Worm (Caenorhabditis elegans) whole organism, L4 larva: ENCODE data around the gene frm-7.

Source experiments
- D1046.2 ChIP-seq: fragments of 200-800 bp; sonication (Bioruptor generic); IDR thresholded peaks from 2 replicates; pipeline ENCODE4 v1.3.6; 2022; ENCODE audit warnings: missing genetic modification characterization, missing compliant biosample characterization
- F10B5.3 ChIP-seq: sonication (generic microtip); optimal IDR thresholded peaks from 2 replicates; lab custom pipeline; 2016; ENCODE audit warnings: mild to moderate bottlenecking, missing genetic modification characterization, missing compliant biosample characterization
- Y5F2A.4 ChIP-seq: fragments of 200-800 bp; sonication (Bioruptor generic); optimal IDR thresholded peaks from 2 replicates; lab custom pipeline; 2018; ENCODE audit warnings: mild to moderate bottlenecking, missing genetic modification characterization, missing compliant biosample characterization
- aha-1 ChIP-seq: fragments of 150-350 bp; peaks from one replicate; lab custom pipeline; 2014; ENCODE audit warnings: missing biosample characterization, missing genetic modification characterization
- aly-2 ChIP-seq: sonication (generic microtip); optimal IDR thresholded peaks from 2 replicates; lab custom pipeline; 2018; ENCODE audit warnings: missing biosample characterization, missing genetic modification characterization
- ama-1 ChIP-seq: fragments of 150-350 bp; optimal IDR thresholded peaks from 2 replicates; lab custom pipeline; 2014; ENCODE audit warnings: inconsistent platforms, mixed read lengths
- arid-1 ChIP-seq: fragments of 200-800 bp; sonication (Bioruptor generic); conservative IDR thresholded peaks from 2 replicates; pipeline ENCODE4 v1.3.6; 2022; ENCODE audit warnings: missing genetic modification reagents, missing genetic modification characterization, missing compliant biosample characterization
- ceh-20 ChIP-seq: fragments of 200-800 bp; sonication (Bioruptor generic); IDR thresholded peaks from 2 replicates; pipeline ENCODE4 v1.3.6; 2022; ENCODE audit warnings: missing genetic modification reagents, missing genetic modification characterization, missing compliant biosample characterization
- ceh-28 ChIP-seq: fragments of 150-350 bp; optimal IDR thresholded peaks from 2 replicates; lab custom pipeline; 2014; ENCODE audit warnings: missing biosample characterization, missing genetic modification reagents, missing genetic modification characterization
- ces-1 ChIP-seq: fragments of 150-350 bp; sonication (generic microtip); optimal IDR thresholded peaks from 4 replicates; lab custom pipeline; 2014; ENCODE audit warnings: missing biosample characterization, missing genetic modification reagents, missing genetic modification characterization
- daf-16 ChIP-seq, 3 experiments: sonication (generic microtip); optimal IDR thresholded peaks; 2 replicates each; lab custom pipeline; 2016 to 2017; ENCODE audit warnings: missing genetic modification characterization in 3 of 3, missing genetic modification reagents in 3 of 3, mild to moderate bottlenecking in 2 of 3, missing compliant biosample characterization in 2 of 3, missing biosample characterization in 1 of 3, moderate library complexity in 1 of 3
- daf-19 ChIP-seq: fragments of 200-800 bp; sonication (Bioruptor generic); conservative IDR thresholded peaks from 2 replicates; pipeline ENCODE4 v1.3.6; 2022; ENCODE audit warnings: missing genetic modification characterization, missing compliant biosample characterization
- daf-8 ChIP-seq: fragments of 200-800 bp; sonication (Bioruptor generic); IDR thresholded peaks from 2 replicates; pipeline ENCODE4 v1.3.6; 2022; ENCODE audit warnings: missing genetic modification characterization, missing compliant biosample characterization
- dmd-6 ChIP-seq: fragments of 200-800 bp; sonication (Bioruptor generic); IDR thresholded peaks from 2 replicates; pipeline ENCODE4 v1.3.6; 2022; ENCODE audit warnings: missing genetic modification reagents, missing genetic modification characterization, missing compliant biosample characterization
- dmd-8 ChIP-seq: fragments of 200-800 bp; sonication (Bioruptor generic); IDR thresholded peaks from 2 replicates; pipeline ENCODE4 v1.3.6; 2022; ENCODE audit warnings: missing genetic modification characterization, missing compliant biosample characterization
- dmd-9 ChIP-seq: fragments of 200-800 bp; sonication (Bioruptor generic); IDR thresholded peaks from 2 replicates; pipeline ENCODE4 v1.3.6; 2022; ENCODE audit warnings: missing genetic modification reagents, missing genetic modification characterization, missing compliant biosample characterization
- egl-27 ChIP-seq: sonication (generic microtip); optimal IDR thresholded peaks from 3 replicates; lab custom pipeline; 2017; ENCODE audit warnings: missing biosample characterization, missing genetic modification reagents, missing genetic modification characterization
- egl-43 ChIP-seq: fragments of 200-800 bp; sonication (Bioruptor generic); IDR thresholded peaks from 2 replicates; pipeline ENCODE4 v1.3.6; 2022; ENCODE audit warnings: missing genetic modification reagents, missing genetic modification characterization, missing compliant biosample characterization
- fkh-10 ChIP-seq: fragments of 150-350 bp; optimal IDR thresholded peaks from 2 replicates; lab custom pipeline; 2014; ENCODE audit warnings: missing biosample characterization, missing genetic modification reagents, missing genetic modification characterization
- hif-1 ChIP-seq, 2 experiments: sonication (generic microtip); optimal IDR thresholded peaks; 2 replicates each; lab custom pipeline; 2016 to 2017; ENCODE audit warnings: missing compliant biosample characterization in 2 of 2, missing genetic modification characterization in 2 of 2, missing genetic modification reagents in 2 of 2, missing genotype in 2 of 2, mild to moderate bottlenecking in 1 of 2
- hmg-1.1 ChIP-seq: fragments of 200-800 bp; sonication (Bioruptor generic); IDR thresholded peaks from 2 replicates; pipeline ENCODE4 v1.3.6; 2022; ENCODE audit warnings: missing genetic modification reagents, missing genetic modification characterization, missing compliant biosample characterization
- jun-1 ChIP-seq: fragments of 150-350 bp; optimal IDR thresholded peaks from 2 replicates; lab custom pipeline; 2014; ENCODE audit warnings: missing biosample characterization, missing genetic modification reagents, missing genetic modification characterization
- lim-7 ChIP-seq: fragments of 200-800 bp; sonication (Bioruptor generic); IDR thresholded peaks from 2 replicates; pipeline ENCODE4 v1.3.6; 2022; ENCODE audit warnings: missing genetic modification characterization, missing compliant biosample characterization
- lin-15B ChIP-seq: fragments of 150-350 bp; sonication (generic microtip); optimal IDR thresholded peaks from 3 replicates; lab custom pipeline; 2014; ENCODE audit warnings: missing biosample characterization, missing genetic modification characterization
- lin-38 ChIP-seq: fragments of 200-800 bp; sonication (Bioruptor generic); IDR thresholded peaks from 2 replicates; pipeline ENCODE4 v1.3.6; 2022; ENCODE audit warnings: missing genetic modification reagents, missing genetic modification characterization, missing compliant biosample characterization
- lin-39 ChIP-seq: fragments of 150-350 bp; optimal IDR thresholded peaks from 2 replicates; lab custom pipeline; 2014; ENCODE audit warnings: missing biosample characterization, missing genetic modification reagents, missing genetic modification characterization
- lsy-2 ChIP-seq, 2 experiments: fragments of 150-350 bp in 1 of 2; sonication (generic microtip) in 1 of 2; optimal IDR thresholded peaks; 2 replicates each; lab custom pipeline; 2014 to 2017; ENCODE audit warnings: missing biosample characterization in 2 of 2, missing genetic modification characterization in 2 of 2
- mdl-1 ChIP-seq, 2 experiments: fragments of 150-350 bp in 1 of 2; sonication (generic microtip) in 1 of 2; optimal IDR thresholded peaks; 2 replicates each; lab custom pipeline; 2014 to 2017; ENCODE audit warnings: missing biosample characterization in 2 of 2, missing genetic modification characterization in 2 of 2
- mdt-29 ChIP-seq: fragments of 200-800 bp; sonication (Bioruptor generic); IDR thresholded peaks from 2 replicates; pipeline ENCODE4 v1.3.6; 2022; ENCODE audit warnings: missing genetic modification reagents, missing genetic modification characterization, missing compliant biosample characterization
- mes-2 ChIP-seq: sonication (generic microtip); optimal IDR thresholded peaks from 2 replicates; lab custom pipeline; 2016; ENCODE audit warnings: missing genotype, mild to moderate bottlenecking, missing genetic modification characterization, missing compliant biosample characterization; ENCODE audit not compliant: poor library complexity, severe bottlenecking
- mxl-2 ChIP-seq: fragments of 200-800 bp; sonication (Bioruptor generic); conservative IDR thresholded peaks from 2 replicates; pipeline ENCODE4 v1.3.6; 2022; ENCODE audit warnings: missing genetic modification reagents, missing genetic modification characterization, missing compliant biosample characterization
- mxl-3 ChIP-seq: fragments of 200-800 bp; sonication (Bioruptor generic); optimal IDR thresholded peaks from 2 replicates; lab custom pipeline; 2018; ENCODE audit warnings: mild to moderate bottlenecking, missing genetic modification characterization, missing compliant biosample characterization
- nhr-102 ChIP-seq: sonication (generic microtip); optimal IDR thresholded peaks from 2 replicates; lab custom pipeline; 2016; ENCODE audit warnings: mild to moderate bottlenecking, missing genetic modification characterization, moderate library complexity, missing compliant biosample characterization
- nhr-111 ChIP-seq: fragments of 200-800 bp; sonication (Bioruptor generic); optimal IDR thresholded peaks from 2 replicates; lab custom pipeline; 2018; ENCODE audit warnings: mild to moderate bottlenecking, missing genetic modification characterization, missing compliant biosample characterization
- nhr-25 ChIP-seq: sonication (generic microtip); optimal IDR thresholded peaks from 2 replicates; lab custom pipeline; 2017; ENCODE audit warnings: missing genetic modification characterization, mild to moderate bottlenecking, missing compliant biosample characterization, antibody characterized with exemption, moderate library complexity, borderline replicate concordance; ENCODE audit not compliant: insufficient read depth
- nhr-28 ChIP-seq: fragments of 150-350 bp; optimal IDR thresholded peaks from 2 replicates; lab custom pipeline; 2014; ENCODE audit warnings: missing biosample characterization, missing genetic modification characterization
- nhr-6 ChIP-seq: fragments of 150-350 bp; optimal IDR thresholded peaks from 2 replicates; lab custom pipeline; 2014; ENCODE audit warnings: missing biosample characterization, missing genetic modification characterization
- nhr-76 ChIP-seq: fragments of 150-350 bp; optimal IDR thresholded peaks from 2 replicates; lab custom pipeline; 2014; ENCODE audit warnings: missing biosample characterization, missing genetic modification characterization
- pqm-1 ChIP-seq: sonication (generic microtip); optimal IDR thresholded peaks from 2 replicates; lab custom pipeline; 2017; ENCODE audit warnings: missing biosample characterization, missing genetic modification characterization
- saeg-2 ChIP-seq: fragments of 200-800 bp; sonication (Bioruptor generic); IDR thresholded peaks from 2 replicates; pipeline ENCODE4 v1.3.6; 2022; ENCODE audit warnings: missing genetic modification reagents, missing genetic modification characterization, missing compliant biosample characterization
- set-16 ChIP-seq: fragments of 200-800 bp; sonication (Bioruptor generic); IDR thresholded peaks from 2 replicates; pipeline ENCODE4 v1.3.6; 2022; ENCODE audit warnings: missing genetic modification reagents, missing genetic modification characterization, missing compliant biosample characterization
- skn-1 ChIP-seq: fragments of 150-350 bp; optimal IDR thresholded peaks from 2 replicates; lab custom pipeline; 2014; ENCODE audit warnings: missing biosample characterization, missing genetic modification characterization
- snpc-4 ChIP-seq: fragments of 150-350 bp; optimal IDR thresholded peaks from 2 replicates; lab custom pipeline; 2014; ENCODE audit warnings: missing biosample characterization, missing genetic modification characterization
- unc-130 ChIP-seq: sonication (generic microtip); optimal IDR thresholded peaks from 2 replicates; lab custom pipeline; 2016; ENCODE audit warnings: missing genetic modification reagents, missing genetic modification characterization, missing compliant biosample characterization
- unc-62 ChIP-seq, 3 experiments: fragments of 150-350 bp in 1 of 3; sonication (generic microtip); optimal IDR thresholded peaks in 2 of 3; peaks in 1 of 3; 1 replicate in 1 of 3; 2 replicates in 2 of 3; lab custom pipeline; 2014 to 2017; ENCODE audit warnings: missing biosample characterization in 3 of 3, missing genetic modification characterization in 3 of 3, missing genetic modification reagents in 3 of 3, missing genotype in 1 of 3
- ztf-11 ChIP-seq: fragments of 150-350 bp; optimal IDR thresholded peaks from 2 replicates; lab custom pipeline; 2014; ENCODE audit warnings: missing biosample characterization, missing genetic modification characterization

Gene frm-7

DNA sequence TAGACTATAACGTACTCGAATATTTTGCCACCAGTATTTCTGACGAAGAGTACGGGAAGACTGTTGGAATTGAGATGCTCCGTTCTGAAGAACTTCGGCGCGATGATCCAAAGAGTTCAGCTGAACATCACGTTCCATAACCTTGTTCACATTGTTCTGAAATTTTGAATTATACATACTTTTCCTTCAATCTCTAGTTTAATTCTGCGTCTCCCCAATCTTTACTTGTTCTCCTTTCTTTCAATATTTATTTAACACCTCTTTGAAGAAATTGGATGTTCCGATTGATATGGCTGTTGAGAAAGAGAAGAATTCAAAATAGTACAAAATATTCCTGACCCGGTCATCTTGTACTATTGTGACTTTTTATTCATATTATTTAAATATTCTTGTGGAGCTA, 42.6 kb downstream of the frm-7 start, which contains the start of gene F23H12.3:
TSS of gene F23H12.3 (plus strand) at position 301 of the 400 bp plus-strand sequence.
- TF ChIP-seq daf-19 (GFP tag; lab: Robert Waterston, UW), result no peak
- no peak for TF ChIP-seq nhr-6 (tag; lab: Kevin White, UChicago)
- no peak for TF ChIP-seq ama-1 (lab: Kevin White, UChicago)
- TF ChIP-seq F10B5.3, result no peak
- no peak for TF ChIP-seq jun-1 (tag; lab: Kevin White, UChicago)
- TF ChIP-seq arid-1 (GFP tag; lab: Robert Waterston, UW), result no peak
- no peak for TF ChIP-seq ces-1 (GFP tag; lab: Kevin White, UChicago)
- TF ChIP-seq dmd-6 (GFP tag; lab: Robert Waterston, UW), result no peak
- TF ChIP-seq ceh-28 (tag; lab: Kevin White, UChicago), result no peak
- no peak for TF ChIP-seq egl-43 (GFP tag; lab: Robert Waterston, UW)
- TF ChIP-seq lsy-2 (tag; optimal IDR thresholded peaks at IDR 0.05; lab: Kevin White, UChicago), result no peak
- TF ChIP-seq unc-130 (GFP tag; lab: Kevin White, UChicago), result no peak
- no peak for TF ChIP-seq mdl-1 (tag; optimal IDR thresholded peaks at IDR 0.05; lab: Kevin White, UChicago)
- no peak for TF ChIP-seq lim-7 (GFP tag; lab: Robert Waterston, UW)
- TF ChIP-seq nhr-25 (tag; lab: Kevin White, UChicago), result no peak
- no peak for TF ChIP-seq hmg-1.1 (GFP tag; lab: Robert Waterston, UW)
- TF ChIP-seq set-16 (GFP tag; lab: Robert Waterston, UW), result no peak
- no peak for TF ChIP-seq hif-1 (tag; optimal IDR thresholded peaks at IDR 0.05; lab: Kevin White, UChicago)
- TF ChIP-seq nhr-28 (tag; lab: Kevin White, UChicago), result no peak
- TF ChIP-seq mxl-2 (GFP tag; lab: Robert Waterston, UW), result no peak

DNA sequence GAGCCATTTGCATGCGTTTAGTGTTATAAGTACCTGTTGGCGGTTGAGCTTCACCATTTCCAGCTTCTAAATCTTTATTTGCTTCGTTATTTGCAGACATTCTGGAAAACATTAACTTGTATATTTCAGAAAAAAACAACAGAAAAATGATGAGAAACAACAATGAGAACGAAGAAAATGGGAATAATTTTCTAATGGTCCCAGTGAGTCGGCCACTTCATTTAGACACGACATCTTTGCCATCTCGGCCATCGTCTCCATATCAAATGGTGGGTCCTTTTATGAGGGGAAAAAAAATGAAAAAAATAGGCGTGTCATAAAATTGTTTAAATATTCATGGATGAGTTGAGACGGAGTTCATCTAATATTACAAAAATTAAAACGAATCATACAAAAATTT, 43.5 kb downstream of the frm-7 start, which contains the start of gene snb-2:
TSS of gene snb-2 (minus strand) at position 101 of the 400 bp plus-strand sequence.
- no peak for TF ChIP-seq daf-8 (GFP tag; lab: Robert Waterston, UW)
- TF ChIP-seq nhr-111 (GFP tag; lab: Kevin White, UChicago), result no peak
- no peak for TF ChIP-seq lin-38 (GFP tag; lab: Robert Waterston, UW)
- TF ChIP-seq aly-2 (tag; lab: Kevin White, UChicago), result no peak
- no peak for TF ChIP-seq skn-1 (tag; lab: Kevin White, UChicago)
- TF ChIP-seq aha-1 (tag; lab: Kevin White, UChicago), result no peak
- TF ChIP-seq ces-1 (GFP tag; lab: Kevin White, UChicago), result no peak
- TF ChIP-seq pqm-1 (tag; lab: Kevin White, UChicago), result no peak
- no peak for TF ChIP-seq dmd-9 (GFP tag; lab: Robert Waterston, UW)
- TF ChIP-seq Y5F2A.4 (GFP tag; lab: Kevin White, UChicago), result no peak
- no peak for TF ChIP-seq mxl-3 (GFP tag; lab: Kevin White, UChicago)
- no peak for TF ChIP-seq nhr-102
- TF ChIP-seq D1046.2 (GFP tag; lab: Robert Waterston, UW), result no peak
- no peak for TF ChIP-seq saeg-2 (GFP tag; lab: Robert Waterston, UW)
- no peak for TF ChIP-seq dmd-8
- TF ChIP-seq ceh-20 (GFP tag; lab: Robert Waterston, UW), result no peak

DNA sequence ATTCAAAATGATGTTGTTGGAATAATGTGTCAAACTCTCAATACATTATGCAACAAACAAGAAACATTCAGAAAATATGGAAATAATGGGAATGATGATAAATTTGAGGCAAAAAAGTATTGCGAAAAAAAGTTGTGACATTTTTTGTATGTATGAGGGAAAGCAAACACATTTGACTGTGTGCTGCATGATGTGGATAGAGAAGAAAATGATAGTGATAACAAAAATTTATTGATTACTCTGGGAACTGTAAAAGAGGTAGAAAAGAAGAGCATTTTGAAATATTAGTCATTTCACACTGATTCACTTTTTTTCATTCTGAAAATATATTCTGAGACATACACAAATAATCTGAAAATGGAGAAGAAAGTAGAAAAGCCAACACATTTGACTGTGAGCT, 45.6 kb downstream of the frm-7 start:
- peak; percentile 27 for TF ChIP-seq pqm-1 (tag; lab: Kevin White, UChicago)
- no peak for TF ChIP-seq egl-27 (tag; lab: Kevin White, UChicago)
- TF ChIP-seq unc-62 (GFP tag; optimal IDR thresholded peaks at IDR 0.05 in 1 of 2; lab: Kevin White, UChicago), result peak in 1 of 2 experiments; percentile 58
- TF ChIP-seq unc-62 (tag; optimal IDR thresholded peaks at IDR 0.05; lab: Kevin White, UChicago), result no peak
- no peak for TF ChIP-seq set-16 (GFP tag; lab: Robert Waterston, UW)
- TF ChIP-seq lsy-2 (tag; optimal IDR thresholded peaks at IDR 0.05; lab: Kevin White, UChicago), result no peak
- no peak for TF ChIP-seq D1046.2 (GFP tag; lab: Robert Waterston, UW)
- no peak for TF ChIP-seq mdt-29 (GFP tag; lab: Robert Waterston, UW)
- no peak for TF ChIP-seq daf-19 (GFP tag; lab: Robert Waterston, UW)
- TF ChIP-seq mes-2 (tag; lab: Kevin White, UChicago), result no peak
- peak; percentile 26 for TF ChIP-seq nhr-28 (tag; lab: Kevin White, UChicago)
- TF ChIP-seq lin-39 (tag; lab: Kevin White, UChicago), result no peak
- no peak for TF ChIP-seq daf-16 (GFP tag; optimal IDR thresholded peaks at IDR 0.05; lab: Kevin White, UChicago)
- TF ChIP-seq daf-16 (tag; optimal IDR thresholded peaks at IDR 0.05; lab: Kevin White, UChicago), result peak; percentile 17
- TF ChIP-seq ztf-11 (tag; lab: Kevin White, UChicago), result no peak
- no peak for TF ChIP-seq fkh-10 (GFP tag; lab: Kevin White, UChicago)
- no peak for TF ChIP-seq lin-15B (tag; lab: Kevin White, UChicago)
- no peak for TF ChIP-seq Y5F2A.4 (GFP tag; lab: Kevin White, UChicago)
- TF ChIP-seq snpc-4, result no peak
- TF ChIP-seq nhr-76 (tag; lab: Kevin White, UChicago), result no peak
- no peak for TF ChIP-seq egl-43 (GFP tag; lab: Robert Waterston, UW)
